Fruit fly (Drosophila melanogaster): ENCODE results near the gene CG4907.
A peak's percentile ranks its signal among the peaks of the same experiment; 100 is the strongest.

Gene CG4907

dm6 chr3R:22724149-22724973, 13.8 kb upstream of the CG4907 start, which contains the start of gene Irp-1A (continued):
- TF ChIP-seq CG4328 (GFP tag; optimal IDR thresholded peaks at IDR 0.05) (peak; percentile 51), CG10979 (tag; optimal IDR thresholded peaks at IDR 0.05) (peak; percentile 80), CG17361 (GFP tag; IDR thresholded peaks at IDR 0.05) (peak; percentile 87), dpn (GFP tag; optimal IDR thresholded peaks at IDR 0.05) (peak; percentile 51 to 69), CG1792 (GFP tag; optimal IDR thresholded peaks at IDR 0.05) (peak; percentile 18), eyg (GFP tag; optimal IDR thresholded peaks at IDR 0.05) (no peak), pan (optimal IDR thresholded peaks at IDR 0.05) (no peak), pan (GFP tag; optimal IDR thresholded peaks at IDR 0.05 in 1 of 2, IDR thresholded peaks at IDR 0.05 in 1 of 2) (peak in 1 of 2 experiments; percentile 84), mam (GFP tag; optimal IDR thresholded peaks at IDR 0.05) (peak; percentile 58), CG17328 (GFP tag; IDR thresholded peaks at IDR 0.05) (peak; percentile 72; the same call in 1 of the 2 replicates), ara (GFP tag; IDR thresholded peaks at IDR 0.05) (no peak; the same call in 1 of the 2 replicates), insv (GFP tag; optimal IDR thresholded peaks at IDR 0.05) (peak in 1 of 2 experiments; percentile 6), odd (GFP tag; optimal IDR thresholded peaks at IDR 0.05) (peak; percentile 47), Hand (GFP tag; optimal IDR thresholded peaks at IDR 0.05) (peak; percentile 60), zfh1 (GFP tag; IDR thresholded peaks at IDR 0.05) (peak; percentile 51; the same call in 1 of the 3 replicates), CG7357 (GFP tag; IDR thresholded peaks at IDR 0.05) (no peak), Nf-YA (GFP tag; IDR thresholded peaks at IDR 0.05) (peak; percentile 15; the same call in 1 of the 2 replicates), CG12942 (GFP tag; optimal IDR thresholded peaks at IDR 0.05) (peak; percentile 59), kay (GFP tag; optimal IDR thresholded peaks at IDR 0.05) (peak; percentile 64), Dll (GFP tag; IDR thresholded peaks at IDR 0.05; ENCODE audit: partially characterized antibody) (peak; percentile 87), lmd (GFP tag; IDR thresholded peaks at IDR 0.05) (peak; percentile 72), CG14441 (GFP tag; IDR thresholded peaks at IDR 0.05) (peak; percentile 64), tna (GFP tag; IDR thresholded peaks at IDR 0.05; ENCODE audit: partially characterized antibody) (peak; percentile 62), pfk (GFP tag; optimal IDR thresholded peaks at IDR 0.05) (no peak), CG15479 (GFP tag; optimal IDR thresholded peaks at IDR 0.05) (no peak), CG11560 (tag; IDR thresholded peaks at IDR 0.05) (no peak), grau (tag; optimal IDR thresholded peaks at IDR 0.05) (peak; percentile 85), CG7372 (GFP tag; IDR thresholded peaks at IDR 0.05) (peak; percentile 57; the same call in 1 of the 2 replicates), CG18476 (GFP tag; optimal IDR thresholded peaks at IDR 0.05) (peak; percentile 18), CG11723 (GFP tag; optimal IDR thresholded peaks at IDR 0.05) (no peak), CG12299 (tag; optimal IDR thresholded peaks at IDR 0.05) (peak; percentile 62), CkIIα-i1 (GFP tag; IDR thresholded peaks at IDR 0.05) (no peak), grn (GFP tag; optimal IDR thresholded peaks at IDR 0.05) (no peak), CG16779 (GFP tag; IDR thresholded peaks at IDR 0.05) (no peak), fru (optimal IDR thresholded peaks at IDR 0.05) (no peak), chinmo (GFP tag; IDR thresholded peaks at IDR 0.05; ENCODE audit: partially characterized antibody) (peak; percentile 89; the same call in 3 of the 4 replicates), MBD-R2 (GFP tag; IDR thresholded peaks at IDR 0.05) (peak; percentile 82), CG2120 (GFP tag; optimal IDR thresholded peaks at IDR 0.05) (peak; percentile 78), slp2 (GFP tag; optimal IDR thresholded peaks at IDR 0.05) (no peak), zen2 (GFP tag; IDR thresholded peaks at IDR 0.05; ENCODE audit: partially characterized antibody) (peak; percentile 71), Kr (GFP tag; optimal IDR thresholded peaks at IDR 0.05) (no peak), CG8944 (GFP tag; optimal IDR thresholded peaks at IDR 0.05) (no peak), ems (GFP tag; optimal IDR thresholded peaks at IDR 0.05) (no peak), danr (GFP tag; IDR thresholded peaks at IDR 0.05) (no peak), CG6272 (GFP tag; IDR thresholded peaks at IDR 0.05) (peak; percentile 61), lbe (GFP tag; optimal IDR thresholded peaks at IDR 0.05) (peak; percentile 56), kah (GFP tag; optimal IDR thresholded peaks at IDR 0.05) (peak; percentile 13), CG33557 (GFP tag; optimal IDR thresholded peaks at IDR 0.05) (peak; percentile 66), CG31388 (GFP tag; optimal IDR thresholded peaks at IDR 0.05) (peak; percentile 31), CG14667 (GFP tag; IDR thresholded peaks at IDR 0.05) (peak; percentile 55; the same call in 1 of the 2 replicates)

Measured in whole organism, embryonic.